Fruit fly (Drosophila melanogaster): Measurements from ENCODE around the gene CG6974.

The CG6974 gene

DNA sequence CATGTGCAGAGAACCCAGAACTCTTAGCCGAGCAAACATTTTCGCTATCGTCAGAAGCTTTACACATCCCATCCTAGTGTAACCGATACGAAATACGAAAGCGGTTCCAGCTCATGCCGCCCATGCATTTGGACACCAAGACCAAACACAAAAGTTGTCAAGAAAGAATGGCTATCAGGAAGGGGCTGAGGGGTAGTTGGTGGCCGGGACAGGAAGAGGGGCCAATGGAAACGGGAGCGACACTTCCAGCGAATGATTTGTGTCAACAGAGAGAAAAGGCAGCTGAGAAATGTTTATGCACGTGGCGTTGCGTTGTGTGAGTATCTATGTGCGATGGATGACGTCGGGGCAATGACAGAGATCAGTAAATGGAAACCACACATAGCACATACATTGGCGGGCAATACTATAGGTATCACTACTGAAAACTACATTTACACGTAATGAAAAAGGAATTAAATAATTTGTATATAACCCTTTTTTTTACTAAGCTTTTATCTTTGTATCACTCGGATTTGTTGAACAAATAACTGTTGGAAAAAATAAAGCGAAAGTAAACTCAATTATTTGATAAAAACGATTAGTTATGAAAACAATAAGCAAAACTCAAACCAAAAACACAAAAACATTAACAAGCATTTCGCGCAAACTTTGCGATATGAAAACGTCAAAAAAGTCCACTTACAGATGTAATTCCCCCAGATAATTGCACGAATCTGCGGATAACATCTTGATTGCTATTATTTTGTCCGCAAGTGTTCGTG lies 35.6 kb upstream of the CG6974 start (continued):
- TF ChIP-seq Ssrp (tag; optimal IDR thresholded peaks at IDR 0.05) (peak; percentile 44), unpg (GFP tag; optimal IDR thresholded peaks at IDR 0.05) (peak; percentile 18), CG15601 (tag; optimal IDR thresholded peaks at IDR 0.05) (peak; percentile 27), CG6791 (GFP tag; IDR thresholded peaks at IDR 0.05; ENCODE audit: partially characterized antibody) (no peak), crol (GFP tag; IDR thresholded peaks at IDR 0.05) (peak; percentile 36; the same call in 1 of the 2 replicates), Ptx1 (GFP tag; IDR thresholded peaks at IDR 0.05) (no peak), D19A (tag; optimal IDR thresholded peaks at IDR 0.05) (peak; percentile 54), CG9727 (GFP tag; optimal IDR thresholded peaks at IDR 0.05) (peak; percentile 43), CG10654 (GFP tag; optimal IDR thresholded peaks at IDR 0.05) (peak; percentile 4), stc (GFP tag; IDR thresholded peaks at IDR 0.05) (no peak), tgo (GFP tag; IDR thresholded peaks at IDR 0.05) (no peak), knrl (GFP tag; IDR thresholded peaks at IDR 0.05; ENCODE audit: partially characterized antibody) (no peak), eve (GFP tag; optimal IDR thresholded peaks at IDR 0.05) (peak in 1 of 2 experiments; percentile 74), az2 (GFP tag; optimal IDR thresholded peaks at IDR 0.05) (peak; percentile 42), stwl (tag; optimal IDR thresholded peaks at IDR 0.05) (no peak), kni (GFP tag; optimal IDR thresholded peaks at IDR 0.05) (peak; percentile 68), croc (GFP tag; conservative IDR thresholded peaks at IDR 0.05) (peak; percentile 28; the same call in 1 of the 3 replicates), tin (GFP tag; optimal IDR thresholded peaks at IDR 0.05) (peak; percentile 30), CG1529 (GFP tag; optimal IDR thresholded peaks at IDR 0.05) (peak; percentile 36), CG32532 (GFP tag; IDR thresholded peaks at IDR 0.05) (no peak), lola (GFP tag; optimal IDR thresholded peaks at IDR 0.05) (peak in 1 of 3 experiments; percentile 49), Sox100B (GFP tag; optimal IDR thresholded peaks at IDR 0.05) (peak; percentile 77), CG7556 (GFP tag; optimal IDR thresholded peaks at IDR 0.05) (peak; percentile 61), PHDP (tag; optimal IDR thresholded peaks at IDR 0.05) (peak; percentile 14), bsh (GFP tag; optimal IDR thresholded peaks at IDR 0.05) (peak; percentile 37 to 74), TFAM (GFP tag; optimal IDR thresholded peaks at IDR 0.05) (no peak), CG12391 (tag; optimal IDR thresholded peaks at IDR 0.05) (peak; percentile 39), sug (tag; optimal IDR thresholded peaks at IDR 0.05) (no peak), tap (tag; optimal IDR thresholded peaks at IDR 0.05) (peak; percentile 5), CG17385 (GFP tag; optimal IDR thresholded peaks at IDR 0.05) (peak; percentile 6), sna (GFP tag; IDR thresholded peaks at IDR 0.05; ENCODE audit: partially characterized antibody) (no peak), Tbp (GFP tag; optimal IDR thresholded peaks at IDR 0.05) (no peak), Rfx (GFP tag; IDR thresholded peaks at IDR 0.05) (no peak), E2f2 (GFP tag; IDR thresholded peaks at IDR 0.05) (no peak), CG18262 (tag; optimal IDR thresholded peaks at IDR 0.05) (peak; percentile 76), caup (GFP tag; optimal IDR thresholded peaks at IDR 0.05; ENCODE audit: severe bottlenecking) (no peak), sc (optimal IDR thresholded peaks at IDR 0.05) (no peak), sc (GFP tag; optimal IDR thresholded peaks at IDR 0.05) (peak; percentile 11), CG17359 (tag; optimal IDR thresholded peaks at IDR 0.05) (peak; percentile 41), HLH54F (GFP tag; optimal IDR thresholded peaks at IDR 0.05) (no peak), dmrt99B (tag; optimal IDR thresholded peaks at IDR 0.05) (peak; percentile 76), Hsf (GFP tag; optimal IDR thresholded peaks at IDR 0.05) (no peak), CG8281 (tag; optimal IDR thresholded peaks at IDR 0.05) (no peak), cwo (GFP tag; optimal IDR thresholded peaks at IDR 0.05) (no peak), corto (GFP tag; optimal IDR thresholded peaks at IDR 0.05) (no peak), CG10267 (tag; optimal IDR thresholded peaks at IDR 0.05) (peak; percentile 44), Elba2 (GFP tag; optimal IDR thresholded peaks at IDR 0.05) (no peak), CG4424 (GFP tag; optimal IDR thresholded peaks at IDR 0.05) (peak; percentile 45)

Data from whole organism, embryonic.